Fruit fly (Drosophila melanogaster) whole organism, embryonic: Measurements from ENCODE around the gene Or30a.

Experiments used
- Atf6 ChIP-seq: fragments of 200-800 bp; sonication (Bioruptor generic); IDR thresholded peaks from 2 replicates; pipeline ENCODE4 v1.3.6; 2022; ENCODE audit warnings: missing biosample characterization, missing genetic modification characterization
- CG10209 ChIP-seq: fragments of 200-800 bp; sonication (Bioruptor generic); optimal IDR thresholded peaks from 3 replicates; lab custom pipeline; 2017; ENCODE audit warnings: missing biosample characterization, mild to moderate bottlenecking, missing genetic modification characterization, missing genetic modification reagents
- CG10366 ChIP-seq: fragments of 200-800 bp; sonication (Bioruptor generic); IDR thresholded peaks from 2 replicates; pipeline ENCODE4 v1.3.6; 2022; ENCODE audit warnings: missing biosample characterization, missing genetic modification characterization
- CG11696 ChIP-seq: fragments of 200-800 bp; sonication (Bioruptor generic); IDR thresholded peaks from 2 replicates; pipeline ENCODE4 v1.3.6; 2022; ENCODE audit warnings: missing biosample characterization, missing genetic modification characterization
- CG12104 ChIP-seq: fragments of 200-800 bp; sonication (Bioruptor generic); optimal IDR thresholded peaks from 3 replicates; lab custom pipeline; 2016; ENCODE audit warnings: missing biosample characterization, missing genetic modification characterization
- CG12942 ChIP-seq: fragments of 200-800 bp; sonication (Bioruptor generic); optimal IDR thresholded peaks from 3 replicates; lab custom pipeline; 2016; ENCODE audit warnings: missing biosample characterization, missing genetic modification characterization
- CG13123 ChIP-seq: fragments of 200-800 bp; sonication (Bioruptor generic); optimal IDR thresholded peaks from 2 replicates; lab custom pipeline; 2016; ENCODE audit warnings: missing biosample characterization, missing genetic modification characterization
- CG15269 ChIP-seq: fragments of 200-800 bp; sonication (Bioruptor generic); optimal IDR thresholded peaks from 2 replicates; lab custom pipeline; 2018; ENCODE audit warnings: missing biosample characterization, mild to moderate bottlenecking, missing genetic modification characterization, moderate library complexity
- CG17829 ChIP-seq: fragments of 200-800 bp; optimal IDR thresholded peaks from 2 replicates; lab custom pipeline; 2019; ENCODE audit warnings: missing biosample characterization, mild to moderate bottlenecking, missing genetic modification characterization, moderate library complexity
- CG2120 ChIP-seq: fragments of 200-800 bp; sonication (Bioruptor generic); optimal IDR thresholded peaks from 3 replicates; lab custom pipeline; 2016; ENCODE audit warnings: missing biosample characterization, missing genetic modification characterization
- CG2199 ChIP-seq: fragments of 200-800 bp; sonication (Bioruptor generic); IDR thresholded peaks from 3 replicates; pipeline ENCODE4 v1.3.6; 2022; ENCODE audit warnings: missing biosample characterization, missing genetic modification characterization
- CG3065 ChIP-seq: fragments of 200-800 bp; sonication (Bioruptor generic); optimal IDR thresholded peaks from 2 replicates; lab custom pipeline; 2016; ENCODE audit warnings: missing biosample characterization, missing genetic modification characterization
- CG32767 ChIP-seq: fragments of 200-800 bp; sonication (Bioruptor generic); IDR thresholded peaks from 2 replicates; pipeline ENCODE4 v1.3.6; 2022; ENCODE audit warnings: missing biosample characterization, missing genetic modification characterization
- CG4282 ChIP-seq: fragments of 200-800 bp; sonication (Bioruptor generic); optimal IDR thresholded peaks from 2 replicates; lab custom pipeline; 2016; ENCODE audit warnings: missing biosample characterization, missing genetic modification characterization
- CG4820 ChIP-seq: fragments of 200-800 bp; sonication (Bioruptor generic); optimal IDR thresholded peaks from 3 replicates; lab custom pipeline; 2016; ENCODE audit warnings: missing biosample characterization, missing genetic modification characterization
- CG5180 ChIP-seq: fragments of 200-800 bp; sonication (Bioruptor generic); optimal IDR thresholded peaks from 3 replicates; lab custom pipeline; 2017; ENCODE audit warnings: missing biosample characterization, missing genetic modification characterization, mild to moderate bottlenecking, moderate library complexity, missing genetic modification reagents
- CG6175 ChIP-seq: fragments of 200-800 bp; sonication (Bioruptor generic); IDR thresholded peaks from 3 replicates; pipeline ENCODE4 v1.3.6; 2022; ENCODE audit warnings: missing biosample characterization, missing genetic modification characterization
- CG7839 ChIP-seq: fragments of 200-800 bp; sonication (Bioruptor generic); optimal IDR thresholded peaks from 3 replicates; lab custom pipeline; 2018; ENCODE audit warnings: missing biosample characterization, mild to moderate bottlenecking, missing genetic modification characterization, moderate library complexity
- CG8944 ChIP-seq: fragments of 200-800 bp; sonication (Bioruptor generic); optimal IDR thresholded peaks from 3 replicates; lab custom pipeline; 2016; ENCODE audit warnings: missing biosample characterization, missing genetic modification characterization
- CG9609 ChIP-seq: fragments of 200-800 bp; sonication (Bioruptor generic); optimal IDR thresholded peaks from 3 replicates; lab custom pipeline; 2016; ENCODE audit warnings: missing biosample characterization, missing genetic modification characterization
- HmgZ ChIP-seq: fragments of 200-800 bp; sonication (Bioruptor generic); optimal IDR thresholded peaks from 2 replicates; lab custom pipeline; 2018; ENCODE audit warnings: missing biosample characterization, mild to moderate bottlenecking, missing genetic modification characterization
- Jarid2 ChIP-seq: fragments of 200-800 bp; sonication (Bioruptor generic); optimal IDR thresholded peaks from 3 replicates; lab custom pipeline; 2017; ENCODE audit warnings: mild to moderate bottlenecking, missing biosample characterization, missing genetic modification reagents, missing genetic modification characterization
- MBD-R2 ChIP-seq: fragments of 200-800 bp; sonication (Bioruptor generic); IDR thresholded peaks from 2 replicates; pipeline ENCODE4 v1.3.6; 2022; ENCODE audit warnings: missing biosample characterization, missing genetic modification characterization
- Mrtf ChIP-seq: fragments of 200-800 bp; sonication (Bioruptor generic); IDR thresholded peaks from 3 replicates; pipeline ENCODE4 v1.3.6; 2022; ENCODE audit warnings: missing biosample characterization, missing genetic modification characterization
- Six4 ChIP-seq: fragments of 200-800 bp; sonication (Bioruptor generic); optimal IDR thresholded peaks from 2 replicates; lab custom pipeline; 2016; ENCODE audit warnings: missing biosample characterization, missing genetic modification characterization
- TFAM ChIP-seq: fragments of 200-800 bp; sonication (Bioruptor generic); optimal IDR thresholded peaks from 2 replicates; lab custom pipeline; 2017; ENCODE audit warnings: missing biosample characterization, missing genetic modification characterization, inconsistent platforms
- amos ChIP-seq: fragments of 200-800 bp; sonication (Bioruptor generic); IDR thresholded peaks from 2 replicates; pipeline ENCODE4 v1.3.6; 2022; ENCODE audit warnings: missing biosample characterization, missing genetic modification characterization; ENCODE audit not compliant: partially characterized antibody
- aop ChIP-seq: fragments of 200-800 bp; sonication (Bioruptor generic); IDR thresholded peaks from 2 replicates; pipeline ENCODE4 v1.3.6; 2022; ENCODE audit warnings: missing biosample characterization, missing genetic modification characterization
- az2 ChIP-seq: fragments of 200-800 bp; sonication (Bioruptor generic); optimal IDR thresholded peaks from 3 replicates; lab custom pipeline; 2016; ENCODE audit warnings: missing biosample characterization, missing genetic modification characterization
- cg ChIP-seq: fragments of 200-800 bp; sonication (Bioruptor generic); optimal IDR thresholded peaks from 3 replicates; lab custom pipeline; 2019; ENCODE audit warnings: missing biosample characterization, mild to moderate bottlenecking, missing genetic modification characterization, moderate library complexity
- crc ChIP-seq: fragments of 200-800 bp; sonication (Bioruptor generic); optimal IDR thresholded peaks from 2 replicates; lab custom pipeline; 2016; ENCODE audit warnings: missing biosample characterization, missing genetic modification characterization
- crp ChIP-seq, 2 experiments: fragments of 200-800 bp; sonication (Bioruptor generic); optimal IDR thresholded peaks; 2 replicates in 1 of 2; 3 replicates in 1 of 2; lab custom pipeline; 2017; ENCODE audit warnings: missing biosample characterization in 2 of 2, missing genetic modification characterization in 2 of 2, mild to moderate bottlenecking in 1 of 2, moderate library complexity in 1 of 2
- ems ChIP-seq: fragments of 200-800 bp; sonication (Bioruptor generic); optimal IDR thresholded peaks from 3 replicates; lab custom pipeline; 2016; ENCODE audit warnings: missing biosample characterization, missing genetic modification characterization
- gem ChIP-seq: fragments of 200-800 bp; sonication (Bioruptor generic); optimal IDR thresholded peaks from 2 replicates; lab custom pipeline; 2019; ENCODE audit warnings: missing biosample characterization, mild to moderate bottlenecking, missing genetic modification characterization, moderate library complexity
- h ChIP-seq: fragments of >200 bp; optimal IDR thresholded peaks from 2 replicates; lab custom pipeline; 2017
- ken ChIP-seq: fragments of 200-800 bp; sonication (Bioruptor generic); IDR thresholded peaks from 3 replicates; pipeline ENCODE4 v1.3.6; 2022; ENCODE audit warnings: missing biosample characterization, missing genetic modification characterization
- lola ChIP-seq, 3 experiments: fragments of >200 bp in 2 of 3; fragments of 200-800 bp in 1 of 3; sonication (Bioruptor generic) in 1 of 3; optimal IDR thresholded peaks; 2 replicates each; lab custom pipeline; 2017 to 2019; ENCODE audit warnings: missing biosample characterization in 3 of 3, missing genetic modification characterization in 3 of 3, mild to moderate bottlenecking in 1 of 3, moderate library complexity in 1 of 3
- maf-S ChIP-seq: fragments of 200-800 bp; sonication (Bioruptor generic); optimal IDR thresholded peaks from 2 replicates; lab custom pipeline; 2016; ENCODE audit warnings: missing biosample characterization, missing genetic modification characterization
- mld ChIP-seq: fragments of 200-800 bp; sonication (Bioruptor generic); IDR thresholded peaks from 3 replicates; pipeline ENCODE4 v1.3.6; 2022; ENCODE audit warnings: missing biosample characterization, missing genetic modification characterization; ENCODE audit not compliant: partially characterized antibody
- nerfin-1 ChIP-seq: fragments of 200-800 bp; sonication (Bioruptor generic); optimal IDR thresholded peaks from 3 replicates; lab custom pipeline; 2019; ENCODE audit warnings: missing biosample characterization, mild to moderate bottlenecking, missing genetic modification characterization, moderate library complexity
- nom ChIP-seq: fragments of 200-800 bp; sonication (Bioruptor generic); optimal IDR thresholded peaks from 2 replicates; lab custom pipeline; 2017; ENCODE audit warnings: missing biosample characterization, missing genetic modification characterization, mild to moderate bottlenecking, moderate library complexity, missing genetic modification reagents
- pb ChIP-seq: fragments of 200-800 bp; sonication (Bioruptor generic); optimal IDR thresholded peaks from 3 replicates; lab custom pipeline; 2016; ENCODE audit warnings: missing biosample characterization, missing genetic modification characterization
- pho ChIP-seq: fragments of 200-800 bp; sonication (Bioruptor generic); optimal IDR thresholded peaks from 2 replicates; lab custom pipeline; 2016; ENCODE audit warnings: missing biosample characterization, missing genetic modification characterization
- prd ChIP-seq, 3 experiments: fragments of >200 bp in 2 of 3; fragments of 200-800 bp in 1 of 3; sonication (Bioruptor generic) in 1 of 3; optimal IDR thresholded peaks in 2 of 3; IDR thresholded peaks in 1 of 3; 2 replicates in 2 of 3; 3 replicates in 1 of 3; pipeline versions ENCODE4 v1.3.6 to Lab custom; 2017 to 2022; ENCODE audit warnings: missing biosample characterization in 1 of 3, missing genetic modification characterization in 1 of 3
- pros ChIP-seq: fragments of 200-800 bp; sonication (Bioruptor generic); optimal IDR thresholded peaks from 3 replicates; lab custom pipeline; 2019; ENCODE audit warnings: missing biosample characterization, mild to moderate bottlenecking, missing genetic modification characterization, moderate library complexity
- salm ChIP-seq: fragments of 200-800 bp; sonication (Bioruptor generic); optimal IDR thresholded peaks from 2 replicates; lab custom pipeline; 2018; ENCODE audit warnings: missing biosample characterization, mild to moderate bottlenecking, missing genetic modification characterization
- schlank ChIP-seq: fragments of 200-800 bp; sonication (Bioruptor generic); optimal IDR thresholded peaks from 2 replicates; lab custom pipeline; 2018; ENCODE audit warnings: missing biosample characterization, mild to moderate bottlenecking, missing genetic modification characterization
- slp2 ChIP-seq: fragments of 200-800 bp; sonication (Bioruptor generic); optimal IDR thresholded peaks from 2 replicates; lab custom pipeline; 2016; ENCODE audit warnings: missing biosample characterization, missing genetic modification characterization

Or30a gene

DNA sequence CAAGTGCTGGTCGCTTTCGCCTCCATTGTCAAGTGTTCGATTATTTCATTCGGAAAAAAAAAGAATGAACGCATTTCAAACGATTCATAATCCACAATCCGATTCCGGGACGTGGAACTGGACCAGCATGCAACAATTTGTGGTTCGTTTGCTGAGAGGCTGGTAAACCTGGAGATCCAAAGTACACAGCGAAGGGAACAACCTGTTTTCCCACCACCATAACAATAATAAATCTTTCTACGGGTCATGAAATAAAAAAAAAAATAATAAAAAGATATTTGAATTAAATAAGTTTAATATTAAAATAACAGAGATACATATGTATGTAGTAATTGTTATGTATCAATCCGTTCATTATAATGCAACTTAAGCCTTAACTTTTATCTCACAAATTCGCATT is 12.8 kb downstream of the Or30a start:
- TF ChIP-seq CG4282 (GFP tag; lab: Kevin White, UChicago) = no peak
- TF ChIP-seq CG5180 = peak; percentile 93
- peak; percentile 88 for TF ChIP-seq nerfin-1 (tag; lab: Kevin White, UChicago)
- no peak for TF ChIP-seq crp (GFP tag; optimal IDR thresholded peaks at IDR 0.05; lab: Kevin White, UChicago)
- TF ChIP-seq nom (GFP tag; lab: Kevin White, UChicago) = peak; percentile 8
- peak; percentile 18; the same call in 1 of the 3 replicates for TF ChIP-seq CG2199 (GFP tag; lab: Robert Waterston, UW)
- TF ChIP-seq Atf6 (GFP tag; lab: Robert Waterston, UW) = no peak

DNA sequence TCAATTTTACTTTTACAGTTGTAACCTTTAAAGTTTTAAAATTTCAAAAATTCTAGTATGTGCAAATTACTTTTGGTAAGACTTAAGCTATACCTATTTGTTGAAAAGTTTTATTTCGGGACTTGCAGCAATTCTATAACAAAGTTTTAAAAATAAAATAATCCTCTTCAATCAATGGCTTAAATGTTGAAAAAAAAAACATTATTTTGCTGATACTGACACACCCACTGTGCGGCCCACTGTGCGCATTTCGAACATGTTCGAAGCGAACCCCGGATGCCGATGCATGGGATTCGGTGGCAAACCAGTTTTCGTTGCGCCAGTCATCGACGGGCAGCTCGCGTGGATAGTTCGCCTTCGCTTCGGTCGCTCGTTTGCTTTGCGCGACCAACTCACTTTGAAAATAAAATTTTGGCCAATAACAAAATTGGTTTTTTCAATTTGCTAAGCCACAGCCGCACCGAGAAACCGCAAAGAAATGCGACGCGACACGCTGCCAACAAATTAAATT is 13.9 kb downstream of the Or30a start, which contains the start of gene CG32982:
TSS of gene CG32982 (plus strand) at position 320 of the 511 bp plus-strand sequence.
- peak; percentile 93 for TF ChIP-seq pho (GFP tag; lab: Kevin White, UChicago)
- peak; percentile 91 for TF ChIP-seq slp2 (GFP tag; lab: Kevin White, UChicago)
- TF ChIP-seq pros = no peak
- peak; percentile 95 for TF ChIP-seq az2 (GFP tag; lab: Kevin White, UChicago)
- peak; percentile 55; the same call in 1 of the 2 replicates for TF ChIP-seq CG11696 (GFP tag; lab: Robert Waterston, UW)
- peak; percentile 89 for TF ChIP-seq CG10209
- no peak for TF ChIP-seq aop (GFP tag; lab: Robert Waterston, UW)
- peak; percentile 88 for TF ChIP-seq CG9609
- TF ChIP-seq CG12104 (GFP tag; lab: Kevin White, UChicago) = peak; percentile 91
- peak in 1 of 3 experiments; percentile 74 for TF ChIP-seq lola (GFP tag; optimal IDR thresholded peaks at IDR 0.05; lab: Kevin White, UChicago)
- peak; percentile 53 for TF ChIP-seq TFAM (GFP tag; lab: Kevin White, UChicago)
- peak; percentile 95 for TF ChIP-seq gem
- TF ChIP-seq crc = peak; percentile 90
- no peak for TF ChIP-seq cg (GFP tag; lab: Kevin White, UChicago)
- TF ChIP-seq h = no peak
- TF ChIP-seq CG17829 = peak; percentile 90
- TF ChIP-seq prd (optimal IDR thresholded peaks at IDR 0.05; lab: Kevin White, UChicago) = no peak
- TF ChIP-seq prd (GFP tag; IDR thresholded peaks at IDR 0.05; lab: Robert Waterston, UW) = peak; percentile 94
- peak; percentile 87 for TF ChIP-seq Six4 (GFP tag; lab: Kevin White, UChicago)
- peak; percentile 95 for TF ChIP-seq CG7839
- TF ChIP-seq amos (GFP tag; lab: Robert Waterston, UW) = peak; percentile 60; the same call in 1 of the 2 replicates
- TF ChIP-seq pb (GFP tag; lab: Kevin White, UChicago) = peak; percentile 94
- TF ChIP-seq CG2120 (GFP tag; lab: Kevin White, UChicago) = peak; percentile 95
- TF ChIP-seq maf-S (GFP tag; lab: Kevin White, UChicago) = peak; percentile 57
- peak; percentile 93 for TF ChIP-seq CG15269
- TF ChIP-seq CG8944 = peak; percentile 90
- peak; percentile 63; the same call in 1 of the 3 replicates for TF ChIP-seq CG6175 (GFP tag; lab: Robert Waterston, UW)
- TF ChIP-seq CG3065 (GFP tag; lab: Kevin White, UChicago) = peak; percentile 77
- TF ChIP-seq CG4820 (GFP tag; lab: Kevin White, UChicago) = peak; percentile 90
- peak; percentile 52; the same call in 1 of the 3 replicates for TF ChIP-seq mld
- peak; percentile 71; the same call in 1 of the 2 replicates for TF ChIP-seq MBD-R2 (GFP tag; lab: Robert Waterston, UW)
- TF ChIP-seq schlank (tag; lab: Kevin White, UChicago) = peak; percentile 47
- TF ChIP-seq salm (tag; lab: Kevin White, UChicago) = peak; percentile 67
- TF ChIP-seq HmgZ = peak; percentile 86
- TF ChIP-seq Jarid2 = peak; percentile 99
- TF ChIP-seq ken (GFP tag; lab: Robert Waterston, UW) = peak; percentile 88
- TF ChIP-seq Mrtf (GFP tag; lab: Robert Waterston, UW) = peak; percentile 84; the same call in 2 of the 3 replicates
- peak; percentile 92 for TF ChIP-seq ems (GFP tag; lab: Kevin White, UChicago)
- TF ChIP-seq CG10366 = peak; percentile 63
- peak; percentile 72 for TF ChIP-seq CG12942 (GFP tag; lab: Kevin White, UChicago)
- TF ChIP-seq CG32767 (GFP tag; lab: Robert Waterston, UW) = peak; percentile 77
- peak; percentile 65 for TF ChIP-seq CG13123 (GFP tag; lab: Kevin White, UChicago)
